Worm (Caenorhabditis elegans) whole organism, L1 larva: ENCODE measurements around the gene W06D11.1.

Source experiments
- C16A3.4 ChIP-seq: fragments of 150-350 bp; optimal IDR thresholded peaks from 2 replicates; lab custom pipeline; 2014; ENCODE audit warnings: missing biosample characterization, missing genetic modification characterization
- alr-1 ChIP-seq: fragments of 200-800 bp; sonication (Bioruptor generic); optimal IDR thresholded peaks from 2 replicates; lab custom pipeline; 2018; ENCODE audit warnings: borderline replicate concordance, mild to moderate bottlenecking, missing genetic modification characterization, missing compliant biosample characterization
- ama-1 ChIP-seq: fragments of 150-350 bp; optimal IDR thresholded peaks from 2 replicates; lab custom pipeline; 2014
- ceh-8 ChIP-seq: fragments of 200-800 bp; sonication (Bioruptor generic); optimal IDR thresholded peaks from 2 replicates; lab custom pipeline; 2018; ENCODE audit warnings: mild to moderate bottlenecking, missing genetic modification characterization, moderate library complexity, missing compliant biosample characterization
- ces-1 ChIP-seq: fragments of 150-350 bp; optimal IDR thresholded peaks from 2 replicates; lab custom pipeline; 2014; ENCODE audit warnings: missing biosample characterization, missing genetic modification reagents, missing genetic modification characterization
- dpl-1 ChIP-seq, 3 experiments: fragments of 150-350 bp in 2 of 3; sonication (generic microtip) in 1 of 3; optimal IDR thresholded peaks; 2 replicates each; lab custom pipeline; 2014 to 2017; ENCODE audit warnings: missing biosample characterization in 3 of 3, missing genetic modification characterization in 3 of 3, missing genetic modification reagents in 3 of 3
- ets-5 ChIP-seq: fragments of 200-800 bp; sonication (Bioruptor generic); IDR thresholded peaks from 2 replicates; pipeline ENCODE4 v1.3.6; 2022; ENCODE audit warnings: missing genetic modification characterization, missing compliant biosample characterization
- fkh-4 ChIP-seq: sonication (generic microtip); optimal IDR thresholded peaks from 2 replicates; lab custom pipeline; 2016; ENCODE audit warnings: missing compliant biosample characterization, missing genetic modification characterization, borderline replicate concordance
- fos-1 ChIP-seq: fragments of 150-350 bp; optimal IDR thresholded peaks from 2 replicates; lab custom pipeline; 2014; ENCODE audit warnings: missing biosample characterization, missing genetic modification characterization
- grh-1 ChIP-seq: fragments of 200-800 bp; sonication (Bioruptor generic); IDR thresholded peaks from 2 replicates; pipeline ENCODE4 v1.3.6; 2022; ENCODE audit warnings: missing genetic modification reagents, missing genetic modification characterization, missing compliant biosample characterization
- hlh-17 ChIP-seq: fragments of 200-800 bp; sonication (Bioruptor generic); optimal IDR thresholded peaks from 2 replicates; lab custom pipeline; 2018; ENCODE audit warnings: missing genetic modification characterization, mild to moderate bottlenecking, missing compliant biosample characterization, moderate library complexity, borderline replicate concordance
- hpl-2 ChIP-seq: fragments of 150-350 bp; optimal IDR thresholded peaks from 2 replicates; lab custom pipeline; 2014; ENCODE audit warnings: missing biosample characterization, missing genetic modification reagents, missing genetic modification characterization
- irx-1 ChIP-seq: sonication (generic microtip); optimal IDR thresholded peaks from 2 replicates; lab custom pipeline; 2016; ENCODE audit warnings: missing genetic modification characterization, missing compliant biosample characterization
- lin-14 ChIP-seq: fragments of 200-800 bp; sonication (Bioruptor generic); optimal IDR thresholded peaks from 2 replicates; lab custom pipeline; 2018; ENCODE audit warnings: mild to moderate bottlenecking, missing genetic modification characterization, moderate library complexity, missing compliant biosample characterization
- lin-15B ChIP-seq: fragments of 150-350 bp; sonication (generic microtip); optimal IDR thresholded peaks from 3 replicates; lab custom pipeline; 2014; ENCODE audit warnings: missing biosample characterization, missing genetic modification characterization
- lin-39 ChIP-seq: fragments of 150-350 bp; optimal IDR thresholded peaks from 2 replicates; lab custom pipeline; 2014; ENCODE audit warnings: missing biosample characterization, missing genetic modification reagents, missing genetic modification characterization
- lir-3 ChIP-seq: sonication (generic microtip); optimal IDR thresholded peaks from 2 replicates; lab custom pipeline; 2016; ENCODE audit warnings: mild to moderate bottlenecking, missing genetic modification characterization, moderate library complexity, missing compliant biosample characterization; ENCODE audit not compliant: poor library complexity
- mab-9 ChIP-seq: fragments of 200-800 bp; sonication (Bioruptor generic); IDR thresholded peaks from 2 replicates; pipeline ENCODE4 v1.3.6; 2022; ENCODE audit warnings: missing genetic modification reagents, missing genetic modification characterization, missing compliant biosample characterization
- mdl-1 ChIP-seq, 2 experiments: fragments of 150-350 bp; optimal IDR thresholded peaks; 2 replicates each; lab custom pipeline; 2014 to 2017; ENCODE audit warnings: missing biosample characterization in 2 of 2, missing genetic modification characterization in 2 of 2, inconsistent platforms in 1 of 2
- mef-2 ChIP-seq: fragments of 150-350 bp; optimal IDR thresholded peaks from 2 replicates; lab custom pipeline; 2014; ENCODE audit warnings: missing biosample characterization, missing genetic modification characterization
- nhr-12 ChIP-seq: sonication (generic microtip); optimal IDR thresholded peaks from 2 replicates; lab custom pipeline; 2017; ENCODE audit warnings: missing biosample characterization, missing genetic modification characterization
- nhr-19 ChIP-seq: fragments of 200-800 bp; sonication (Bioruptor generic); conservative IDR thresholded peaks from 2 replicates; pipeline ENCODE4 v1.3.6; 2022; ENCODE audit warnings: missing genetic modification characterization, missing compliant biosample characterization
- nhr-20 ChIP-seq: sonication (generic microtip); optimal IDR thresholded peaks from 2 replicates; lab custom pipeline; 2016; ENCODE audit warnings: mild to moderate bottlenecking, missing genetic modification characterization, missing compliant biosample characterization
- nhr-28 ChIP-seq: fragments of 150-350 bp; optimal IDR thresholded peaks from 2 replicates; lab custom pipeline; 2014; ENCODE audit warnings: missing biosample characterization, missing genetic modification characterization
- nhr-47 ChIP-seq: sonication (generic microtip); optimal IDR thresholded peaks from 2 replicates; lab custom pipeline; 2016; ENCODE audit warnings: mild to moderate bottlenecking, missing genetic modification characterization, moderate library complexity, missing compliant biosample characterization
- nhr-76 ChIP-seq: sonication (generic microtip); optimal IDR thresholded peaks from 2 replicates; lab custom pipeline; 2017; ENCODE audit warnings: missing biosample characterization, missing genetic modification characterization
- nhr-77 ChIP-seq: fragments of 150-350 bp; optimal IDR thresholded peaks from 2 replicates; lab custom pipeline; 2014; ENCODE audit warnings: missing biosample characterization, missing genetic modification characterization
- nhr-84 ChIP-seq: sonication (generic microtip); optimal IDR thresholded peaks from 2 replicates; lab custom pipeline; 2017; ENCODE audit warnings: missing biosample characterization, missing genetic modification characterization
- pag-3 ChIP-seq: sonication (generic microtip); optimal IDR thresholded peaks from 2 replicates; lab custom pipeline; 2017; ENCODE audit warnings: missing genetic modification characterization, mild to moderate bottlenecking, missing compliant biosample characterization, antibody characterized with exemption, borderline replicate concordance; ENCODE audit not compliant: insufficient read depth
- pax-3 ChIP-seq: fragments of 200-800 bp; sonication (Bioruptor generic); optimal IDR thresholded peaks from 2 replicates; lab custom pipeline; 2018; ENCODE audit warnings: mild to moderate bottlenecking, missing genetic modification characterization, moderate library complexity, missing compliant biosample characterization
- rnt-1 ChIP-seq: sonication (generic microtip); optimal IDR thresholded peaks from 2 replicates; lab custom pipeline; 2016; ENCODE audit warnings: mild to moderate bottlenecking, missing genetic modification characterization, moderate library complexity, missing compliant biosample characterization
- skn-1 ChIP-seq: fragments of 150-350 bp; optimal IDR thresholded peaks from 2 replicates; lab custom pipeline; 2014; ENCODE audit warnings: missing biosample characterization, missing genetic modification characterization
- snpc-4 ChIP-seq: fragments of 150-350 bp; optimal IDR thresholded peaks from 2 replicates; lab custom pipeline; 2014; ENCODE audit warnings: missing biosample characterization, missing genetic modification characterization
- sup-37 ChIP-seq: fragments of 200-800 bp; sonication (Bioruptor generic); optimal IDR thresholded peaks from 2 replicates; lab custom pipeline; 2018; ENCODE audit warnings: mild to moderate bottlenecking, missing genetic modification characterization, missing compliant biosample characterization
- tbx-2 ChIP-seq: sonication (generic microtip); optimal IDR thresholded peaks from 2 replicates; lab custom pipeline; 2016; ENCODE audit warnings: missing genetic modification characterization, missing compliant biosample characterization
- tlp-1 ChIP-seq: fragments of 150-350 bp; optimal IDR thresholded peaks from 2 replicates; lab custom pipeline; 2014; ENCODE audit warnings: missing biosample characterization, missing genetic modification characterization
- unc-86 ChIP-seq: sonication (generic microtip); optimal IDR thresholded peaks from 2 replicates; lab custom pipeline; 2016; ENCODE audit warnings: missing genetic modification characterization, missing compliant biosample characterization
- unc-98 ChIP-seq: fragments of 200-800 bp; sonication (Bioruptor generic); IDR thresholded peaks from 2 replicates; pipeline ENCODE4 v1.3.6; 2022; ENCODE audit warnings: missing genetic modification characterization, missing compliant biosample characterization
- vab-15 ChIP-seq: sonication (generic microtip); optimal IDR thresholded peaks from 2 replicates; lab custom pipeline; 2017; ENCODE audit warnings: missing genotype, mild to moderate bottlenecking, missing genetic modification characterization, missing compliant biosample characterization
- xbp-1 ChIP-seq: sonication (generic microtip); optimal IDR thresholded peaks from 2 replicates; lab custom pipeline; 2016; ENCODE audit warnings: missing genetic modification characterization, missing compliant biosample characterization
- zip-4 ChIP-seq: fragments of 200-800 bp; sonication (Bioruptor generic); optimal IDR thresholded peaks from 2 replicates; lab custom pipeline; 2018; ENCODE audit warnings: mild to moderate bottlenecking, missing genetic modification characterization, moderate library complexity, missing compliant biosample characterization
- ztf-11 ChIP-seq, 2 experiments: sonication (generic microtip); optimal IDR thresholded peaks; 2 replicates each; lab custom pipeline; 2016 to 2017; ENCODE audit warnings: missing genetic modification characterization in 2 of 2, missing biosample characterization in 1 of 2, missing compliant biosample characterization in 1 of 2
- ztf-4 ChIP-seq: fragments of 150-350 bp; optimal IDR thresholded peaks from 2 replicates; lab custom pipeline; 2014; ENCODE audit warnings: missing biosample characterization, missing genetic modification characterization

Gene W06D11.1

ce11 chrX:12284161-12284560 is 10.2 kb upstream of the W06D11.1 start:
- no peak for TF ChIP-seq nhr-12 (tag; lab: Kevin White, UChicago)
- no peak for TF ChIP-seq nhr-77 (tag; lab: Kevin White, UChicago)
- TF ChIP-seq ces-1 (GFP tag; lab: Kevin White, UChicago), result no peak
- TF ChIP-seq tbx-2, result no peak
- TF ChIP-seq vab-15 (tag; lab: Kevin White, UChicago), result no peak
- no peak for TF ChIP-seq fos-1 (tag; lab: Kevin White, UChicago)
- TF ChIP-seq hpl-2, result no peak
- no peak for TF ChIP-seq hlh-17 (GFP tag; lab: Kevin White, UChicago)
- TF ChIP-seq nhr-47 (tag; lab: Kevin White, UChicago), result no peak
- TF ChIP-seq ztf-11 (tag; optimal IDR thresholded peaks at IDR 0.05; lab: Kevin White, UChicago), result no peak
- no peak for TF ChIP-seq zip-4 (GFP tag; lab: Kevin White, UChicago)
- no peak for TF ChIP-seq nhr-28 (tag; lab: Kevin White, UChicago)
- TF ChIP-seq mdl-1 (tag; optimal IDR thresholded peaks at IDR 0.05; lab: Kevin White, UChicago), result no peak
- TF ChIP-seq lir-3 (tag; lab: Kevin White, UChicago), result no peak
- TF ChIP-seq ceh-8 (GFP tag; lab: Kevin White, UChicago), result no peak
- TF ChIP-seq sup-37 (GFP tag; lab: Kevin White, UChicago), result no peak
- no peak for TF ChIP-seq C16A3.4
- TF ChIP-seq snpc-4 (tag; lab: Kevin White, UChicago), result no peak
- TF ChIP-seq pax-3 (tag; lab: Kevin White, UChicago), result no peak

ce11 chrX:12285496-12285895 is 8.9 kb upstream of the W06D11.1 start, which contains the start of gene lips-2:
TSS of gene lips-2 (plus strand) at chrX:12285796.
- no peak for TF ChIP-seq ces-1 (GFP tag; lab: Kevin White, UChicago)
- TF ChIP-seq tbx-2, result no peak
- TF ChIP-seq lin-39 (tag; lab: Kevin White, UChicago), result no peak
- TF ChIP-seq, all 84 proteins: peak for 0

ce11 chrX:12288254-12288653 is 6.1 kb upstream of the W06D11.1 start, which contains the start of gene C04B4.5:
TSS of gene C04B4.5 (minus strand) at chrX:12288354.
- TF ChIP-seq nhr-76 (tag; lab: Kevin White, UChicago), result no peak
- no peak for TF ChIP-seq mab-9 (GFP tag; lab: Robert Waterston, UW)
- TF ChIP-seq ets-5, result no peak
- no peak for TF ChIP-seq sup-37 (GFP tag; lab: Kevin White, UChicago)
- TF ChIP-seq mdl-1 (tag; optimal IDR thresholded peaks at IDR 0.05; lab: Kevin White, UChicago), result no peak
- TF ChIP-seq nhr-19 (GFP tag; lab: Robert Waterston, UW), result no peak
- TF ChIP-seq, all 84 proteins: peak for 0

- no peak for TF ChIP-seq lin-14 (GFP tag; lab: Kevin White, UChicago)
- TF ChIP-seq ama-1, result no peak
- no peak for TF ChIP-seq skn-1 (tag; lab: Kevin White, UChicago)
- no peak for TF ChIP-seq nhr-28 (tag; lab: Kevin White, UChicago)
- no peak for TF ChIP-seq grh-1 (GFP tag; lab: Robert Waterston, UW)
- no peak for TF ChIP-seq alr-1 (tag; lab: Kevin White, UChicago)
- no peak for TF ChIP-seq unc-98 (GFP tag; lab: Robert Waterston, UW)
- no peak for TF ChIP-seq irx-1 (tag; lab: Kevin White, UChicago)
- no peak for TF ChIP-seq nhr-20 (tag; lab: Kevin White, UChicago)
These were observed 3.8 kb upstream of the W06D11.1 start, which contains the start of gene C04B4.4 for ce11 chrX:12290539-12290938. TSS of gene C04B4.4 (plus strand) at chrX:12290839.

ce11 chrX:12296392-12296791 is 2.0 kb downstream of the W06D11.1 start, which contains the start of gene W06D11.2:
TSS of gene W06D11.2 (minus strand) at chrX:12296730.
- no peak for TF ChIP-seq unc-86
- no peak for TF ChIP-seq lin-39 (tag; lab: Kevin White, UChicago)
- no peak for TF ChIP-seq rnt-1 (tag; lab: Kevin White, UChicago)
- no peak for TF ChIP-seq pax-3 (tag; lab: Kevin White, UChicago)
- no peak for TF ChIP-seq nhr-84 (tag; lab: Kevin White, UChicago)
- no peak for TF ChIP-seq tlp-1
- TF ChIP-seq dpl-1 (GFP tag; optimal IDR thresholded peaks at IDR 0.05; lab: Kevin White, UChicago), result no peak
- TF ChIP-seq skn-1 (tag; lab: Kevin White, UChicago), result no peak
- no peak for TF ChIP-seq fkh-4 (tag; lab: Kevin White, UChicago)
- TF ChIP-seq ztf-11 (tag; optimal IDR thresholded peaks at IDR 0.05; lab: Kevin White, UChicago), result no peak
- TF ChIP-seq ceh-8 (GFP tag; lab: Kevin White, UChicago), result no peak
- TF ChIP-seq ztf-4 (tag; lab: Kevin White, UChicago), result no peak
- TF ChIP-seq snpc-4 (tag; lab: Kevin White, UChicago), result no peak
- TF ChIP-seq pag-3, result no peak
- no peak for TF ChIP-seq C16A3.4
- TF ChIP-seq mef-2, result no peak
- TF ChIP-seq nhr-77 (tag; lab: Kevin White, UChicago), result no peak
- no peak for TF ChIP-seq xbp-1 (tag; lab: Kevin White, UChicago)
- TF ChIP-seq lin-15B (tag; lab: Kevin White, UChicago), result no peak
- TF ChIP-seq nhr-28 (tag; lab: Kevin White, UChicago), result no peak
